Worm (Caenorhabditis elegans) whole organism, L4 larva: ENCODE measurements around the gene C30F2.2.

ENCODE experiments used
- Y75B8A.6 ChIP-seq: fragments of 200-800 bp; sonication (Bioruptor generic); IDR thresholded peaks from 2 replicates; pipeline ENCODE4 v1.3.6; 2022; ENCODE audit warnings: missing genetic modification reagents, missing genetic modification characterization, missing compliant biosample characterization
- daf-19 ChIP-seq: fragments of 200-800 bp; sonication (Bioruptor generic); conservative IDR thresholded peaks from 2 replicates; pipeline ENCODE4 v1.3.6; 2022; ENCODE audit warnings: missing genetic modification characterization, missing compliant biosample characterization
- mdl-1 ChIP-seq, 2 experiments: fragments of 150-350 bp in 1 of 2; sonication (generic microtip) in 1 of 2; optimal IDR thresholded peaks; 2 replicates each; lab custom pipeline; 2014 to 2017; ENCODE audit warnings: missing biosample characterization in 2 of 2, missing genetic modification characterization in 2 of 2
- nhr-25 ChIP-seq: sonication (generic microtip); optimal IDR thresholded peaks from 2 replicates; lab custom pipeline; 2017; ENCODE audit warnings: missing genetic modification characterization, mild to moderate bottlenecking, missing compliant biosample characterization, antibody characterized with exemption, moderate library complexity, borderline replicate concordance; ENCODE audit not compliant: insufficient read depth
- spr-3 ChIP-seq: fragments of 200-800 bp; sonication (Bioruptor generic); optimal IDR thresholded peaks from 2 replicates; lab custom pipeline; 2018; ENCODE audit warnings: mild to moderate bottlenecking, missing genetic modification characterization, missing compliant biosample characterization
- tra-1 ChIP-seq: fragments of 200-800 bp; sonication (Bioruptor generic); IDR thresholded peaks from 2 replicates; pipeline ENCODE4 v1.3.6; 2022; ENCODE audit warnings: missing genetic modification reagents, missing genetic modification characterization, missing compliant biosample characterization

DNA sequence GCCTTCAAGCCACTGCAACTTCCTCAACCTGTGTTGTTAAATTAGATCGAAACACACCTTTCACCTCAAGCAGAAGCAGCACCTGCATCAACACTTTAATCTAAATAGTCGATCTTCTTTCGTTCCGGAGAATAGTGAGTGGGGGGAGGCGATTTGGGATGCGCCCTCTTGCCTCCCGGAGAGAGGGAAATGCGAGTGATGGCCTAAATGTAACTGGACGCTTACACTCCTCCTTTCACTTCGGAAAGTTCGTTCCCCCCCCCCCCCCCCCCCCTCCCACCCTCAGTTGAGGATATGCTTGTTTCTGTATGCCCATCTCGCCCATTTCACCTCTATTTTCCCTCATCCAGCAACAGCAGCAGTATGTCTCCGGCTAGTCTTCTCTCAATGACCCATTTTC is 56.0 kb downstream of the C30F2.2 start:
- no peak for TF ChIP-seq mdl-1 (tag; optimal IDR thresholded peaks at IDR 0.05; lab: Kevin White, UChicago)
- TF ChIP-seq Y75B8A.6 (GFP tag; lab: Robert Waterston, UW) = no peak
- TF ChIP-seq spr-3 = no peak
- TF ChIP-seq tra-1 (GFP tag; lab: Robert Waterston, UW) = no peak
- TF ChIP-seq nhr-25 (tag; lab: Kevin White, UChicago) = no peak
- TF ChIP-seq daf-19 (GFP tag; lab: Robert Waterston, UW) = no peak
